Fruit fly (Drosophila melanogaster): ENCODE results near the gene CG13857.
A peak's percentile ranks its signal among the peaks of the same experiment; 100 is the strongest.

The CG13857 gene

DNA sequence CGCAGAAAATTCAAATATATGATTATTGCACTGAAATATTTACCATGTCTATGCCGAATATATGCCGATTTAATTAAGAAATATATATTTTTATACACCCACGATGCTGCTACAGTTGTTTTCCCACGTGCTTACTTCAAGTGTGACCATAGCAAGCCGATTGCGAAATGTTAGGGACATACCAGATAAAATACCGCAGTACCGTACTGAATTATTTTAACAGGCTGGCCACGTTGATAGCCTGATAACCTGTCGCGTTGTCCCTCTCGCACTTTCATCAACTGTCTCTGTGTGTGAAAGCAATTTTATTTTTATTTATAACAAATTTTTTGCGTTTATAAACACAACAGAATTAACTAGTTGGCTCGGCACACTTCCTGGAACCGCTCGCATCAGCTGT, 27.0 kb upstream of the CG13857 start, which contains the start of the genes Nop56 and mats (continued):
- peak; percentile 8 for TF ChIP-seq lbe (GFP tag; optimal IDR thresholded peaks at IDR 0.05)
- TF ChIP-seq Side (GFP tag; optimal IDR thresholded peaks at IDR 0.05) = no peak
- no peak for TF ChIP-seq dimm (GFP tag; IDR thresholded peaks at IDR 0.05)
- TF ChIP-seq Sry-β (GFP tag; optimal IDR thresholded peaks at IDR 0.05) = no peak
- TF ChIP-seq CG2120 (GFP tag; optimal IDR thresholded peaks at IDR 0.05) = no peak
- no peak for TF ChIP-seq CG14860 (GFP tag; IDR thresholded peaks at IDR 0.05; ENCODE audit: partially characterized antibody)
- TF ChIP-seq CG9797 (GFP tag; optimal IDR thresholded peaks at IDR 0.05) = peak; percentile 97
- TF ChIP-seq CG13287 (GFP tag; IDR thresholded peaks at IDR 0.05; ENCODE audit: partially characterized antibody) = peak; percentile 57; the same call in 1 of the 2 replicates
- peak; percentile 44; the same call in 1 of the 2 replicates for TF ChIP-seq vvl (GFP tag; IDR thresholded peaks at IDR 0.05)
- no peak for TF ChIP-seq CG1233 (GFP tag; optimal IDR thresholded peaks at IDR 0.05)
- no peak for TF ChIP-seq D19A (tag; optimal IDR thresholded peaks at IDR 0.05)
- TF ChIP-seq CG6254 (GFP tag; optimal IDR thresholded peaks at IDR 0.05) = no peak
- TF ChIP-seq CG6683 (GFP tag; optimal IDR thresholded peaks at IDR 0.05) = no peak
- TF ChIP-seq Mes4 (GFP tag; optimal IDR thresholded peaks at IDR 0.05) = no peak
- no peak for TF ChIP-seq CG14441 (GFP tag; IDR thresholded peaks at IDR 0.05)
- peak; percentile 71 for TF ChIP-seq trem (tag; optimal IDR thresholded peaks at IDR 0.05)
- no peak for TF ChIP-seq ranshi (GFP tag; IDR thresholded peaks at IDR 0.05)
- TF ChIP-seq Meics (GFP tag; optimal IDR thresholded peaks at IDR 0.05) = no peak
- TF ChIP-seq CG10543 (GFP tag; optimal IDR thresholded peaks at IDR 0.05) = no peak
- TF ChIP-seq CG4424 (GFP tag; optimal IDR thresholded peaks at IDR 0.05) = no peak
- peak; percentile 8; the same call in 1 of the 2 replicates for TF ChIP-seq CG31441 (GFP tag; IDR thresholded peaks at IDR 0.05)
- TF ChIP-seq CG13296 (GFP tag; optimal IDR thresholded peaks at IDR 0.05) = no peak
- no peak for TF ChIP-seq CG18011 (GFP tag; optimal IDR thresholded peaks at IDR 0.05)
- no peak for TF ChIP-seq Blimp-1 (GFP tag; optimal IDR thresholded peaks at IDR 0.05)
- no peak for TF ChIP-seq pfk (GFP tag; optimal IDR thresholded peaks at IDR 0.05)
- TF ChIP-seq CG9932 (GFP tag; IDR thresholded peaks at IDR 0.05) = no peak
- TF ChIP-seq CG10959 (GFP tag; IDR thresholded peaks at IDR 0.05) = no peak
- no peak for TF ChIP-seq tgo (GFP tag; IDR thresholded peaks at IDR 0.05)
- peak; percentile 79 for TF ChIP-seq MBD-R2 (GFP tag; IDR thresholded peaks at IDR 0.05)
- TF ChIP-seq CG10209 (GFP tag; optimal IDR thresholded peaks at IDR 0.05) = no peak
- no peak for TF ChIP-seq da (GFP tag; optimal IDR thresholded peaks at IDR 0.05)
- no peak for TF ChIP-seq Hmr (GFP tag; optimal IDR thresholded peaks at IDR 0.05)
- TF ChIP-seq gsb-n (tag; optimal IDR thresholded peaks at IDR 0.05) = no peak
- TF ChIP-seq cg (GFP tag; optimal IDR thresholded peaks at IDR 0.05) = peak; percentile 73
- TF ChIP-seq caup (GFP tag; optimal IDR thresholded peaks at IDR 0.05; ENCODE audit: severe bottlenecking) = peak; percentile 33
- no peak for TF ChIP-seq CG4854 (GFP tag; optimal IDR thresholded peaks at IDR 0.05)
- peak; percentile 42; the same call in 1 of the 2 replicates for TF ChIP-seq Bgb (GFP tag; IDR thresholded peaks at IDR 0.05; ENCODE audit: partially characterized antibody)
- TF ChIP-seq CG11456 (GFP tag; IDR thresholded peaks at IDR 0.05) = no peak
- peak; percentile 72 for TF ChIP-seq CG12659 (GFP tag; optimal IDR thresholded peaks at IDR 0.05)
- no peak for TF ChIP-seq gem (tag; optimal IDR thresholded peaks at IDR 0.05)
- TF ChIP-seq CG17802 (tag; optimal IDR thresholded peaks at IDR 0.05) = no peak
- no peak for TF ChIP-seq H15 (GFP tag; IDR thresholded peaks at IDR 0.05)
- no peak for TF ChIP-seq aop (GFP tag; IDR thresholded peaks at IDR 0.05)
- TF ChIP-seq zfh2 (GFP tag; optimal IDR thresholded peaks at IDR 0.05) = no peak
- no peak for TF ChIP-seq sr (GFP tag; IDR thresholded peaks at IDR 0.05)
- no peak for TF ChIP-seq en (GFP tag; optimal IDR thresholded peaks at IDR 0.05)
- TF ChIP-seq gro (GFP tag; optimal IDR thresholded peaks at IDR 0.05) = peak; percentile 30
- no peak for TF ChIP-seq CG12104 (GFP tag; optimal IDR thresholded peaks at IDR 0.05)
- no peak for TF ChIP-seq CG4328 (GFP tag; optimal IDR thresholded peaks at IDR 0.05)
- TF ChIP-seq chif (GFP tag; optimal IDR thresholded peaks at IDR 0.05) = no peak
- TF ChIP-seq inv (GFP tag; IDR thresholded peaks at IDR 0.05; ENCODE audit: partially characterized antibody) = no peak; the same call in 1 of the 2 replicates
